Worm (Caenorhabditis elegans) whole organism, L2 larva: ENCODE data around the gene F41H10.4.

Source experiments
- F13H6.1 ChIP-seq: sonication (generic microtip); optimal IDR thresholded peaks from 2 replicates; lab custom pipeline; 2016; ENCODE audit warnings: missing genetic modification characterization, missing compliant biosample characterization
- R02D3.7 ChIP-seq: fragments of 150-350 bp; optimal IDR thresholded peaks from 2 replicates; lab custom pipeline; 2014; ENCODE audit warnings: missing biosample characterization, missing genetic modification characterization
- Y55F3AM.14 ChIP-seq: fragments of 200-800 bp; sonication (Bioruptor generic); optimal IDR thresholded peaks from 2 replicates; lab custom pipeline; 2018; ENCODE audit warnings: mild to moderate bottlenecking, missing genetic modification characterization, missing compliant biosample characterization
- aly-2 ChIP-seq: fragments of 150-350 bp; optimal IDR thresholded peaks from 2 replicates; lab custom pipeline; 2014; ENCODE audit warnings: missing biosample characterization, missing genetic modification characterization
- ama-1 ChIP-seq: fragments of 150-350 bp; optimal IDR thresholded peaks from 2 replicates; lab custom pipeline; 2018; ENCODE audit warnings: inconsistent platforms
- blmp-1 ChIP-seq: sonication (generic microtip); optimal IDR thresholded peaks from 2 replicates; lab custom pipeline; 2017; ENCODE audit warnings: missing genetic modification characterization, mild to moderate bottlenecking, missing compliant biosample characterization, antibody characterized with exemption, moderate library complexity; ENCODE audit not compliant: insufficient read depth
- ceh-16 ChIP-seq: fragments of 150-350 bp; optimal IDR thresholded peaks from 2 replicates; lab custom pipeline; 2014; ENCODE audit warnings: missing biosample characterization, missing genetic modification characterization
- ceh-82 ChIP-seq: fragments of 150-350 bp; optimal IDR thresholded peaks from 2 replicates; lab custom pipeline; 2014; ENCODE audit warnings: missing biosample characterization, missing genetic modification characterization
- crh-2 ChIP-seq: sonication (generic microtip); optimal IDR thresholded peaks from 2 replicates; lab custom pipeline; 2017; ENCODE audit warnings: missing biosample characterization, missing genetic modification characterization
- dmd-4 ChIP-seq: sonication (generic microtip); optimal IDR thresholded peaks from 2 replicates; lab custom pipeline; 2017; ENCODE audit warnings: missing biosample characterization, missing genetic modification characterization
- egl-27 ChIP-seq: sonication (generic microtip); optimal IDR thresholded peaks from 3 replicates; lab custom pipeline; 2017; ENCODE audit warnings: missing biosample characterization, missing genetic modification reagents, missing genetic modification characterization
- elt-1 ChIP-seq: fragments of 150-350 bp; optimal IDR thresholded peaks from 2 replicates; lab custom pipeline; 2014; ENCODE audit warnings: missing biosample characterization, missing genetic modification characterization
- fos-1 ChIP-seq: fragments of 150-350 bp; optimal IDR thresholded peaks from 2 replicates; lab custom pipeline; 2014; ENCODE audit warnings: missing biosample characterization, missing genetic modification characterization
- gmeb-1 ChIP-seq: fragments of 150-350 bp; optimal IDR thresholded peaks from 2 replicates; lab custom pipeline; 2014; ENCODE audit warnings: missing biosample characterization, missing genetic modification characterization
- lin-11 ChIP-seq: fragments of 150-350 bp; sonication (generic microtip); optimal IDR thresholded peaks from 2 replicates; lab custom pipeline; 2014; ENCODE audit warnings: missing biosample characterization, missing genetic modification characterization, inconsistent platforms, mixed read lengths
- lin-13 ChIP-seq: fragments of 150-350 bp; optimal IDR thresholded peaks from 2 replicates; lab custom pipeline; 2014; ENCODE audit warnings: missing biosample characterization, missing genetic modification reagents, missing genetic modification characterization
- lin-39 ChIP-seq: fragments of 150-350 bp; optimal IDR thresholded peaks from 2 replicates; lab custom pipeline; 2014; ENCODE audit warnings: missing biosample characterization, missing genetic modification reagents, missing genetic modification characterization
- lsy-2 ChIP-seq, 2 experiments: fragments of 150-350 bp in 1 of 2; sonication (generic microtip) in 1 of 2; optimal IDR thresholded peaks; 2 replicates each; lab custom pipeline; 2014 to 2017; ENCODE audit warnings: missing biosample characterization in 2 of 2, missing genetic modification characterization in 2 of 2
- mab-5 ChIP-seq: fragments of 150-350 bp; optimal IDR thresholded peaks from 2 replicates; lab custom pipeline; 2014; ENCODE audit warnings: missing biosample characterization, missing genetic modification characterization
- mbf-1 ChIP-seq: sonication (generic microtip); optimal IDR thresholded peaks from 2 replicates; lab custom pipeline; 2017; ENCODE audit warnings: missing biosample characterization, missing genetic modification characterization
- mdl-1 ChIP-seq, 2 experiments: fragments of 150-350 bp in 1 of 2; sonication (generic microtip) in 1 of 2; optimal IDR thresholded peaks; 2 replicates each; lab custom pipeline; 2017; ENCODE audit warnings: missing biosample characterization in 2 of 2, missing genetic modification characterization in 2 of 2
- nhr-10 ChIP-seq: sonication (generic microtip); optimal IDR thresholded peaks from 2 replicates; lab custom pipeline; 2017; ENCODE audit warnings: missing biosample characterization, missing genetic modification characterization
- nhr-12 ChIP-seq: fragments of 150-350 bp; optimal IDR thresholded peaks from 2 replicates; lab custom pipeline; 2014; ENCODE audit warnings: missing biosample characterization, missing genetic modification characterization
- nhr-129 ChIP-seq: fragments of 150-350 bp; optimal IDR thresholded peaks from 2 replicates; lab custom pipeline; 2014; ENCODE audit warnings: missing biosample characterization, missing genetic modification characterization
- nhr-21 ChIP-seq: fragments of 150-350 bp; optimal IDR thresholded peaks from 2 replicates; lab custom pipeline; 2014; ENCODE audit warnings: missing biosample characterization, missing genetic modification characterization
- nhr-23 ChIP-seq: fragments of 150-350 bp; optimal IDR thresholded peaks from 2 replicates; lab custom pipeline; 2014; ENCODE audit warnings: missing biosample characterization, missing genetic modification reagents, missing genetic modification characterization
- nhr-237 ChIP-seq: fragments of 150-350 bp; optimal IDR thresholded peaks from 2 replicates; lab custom pipeline; 2014; ENCODE audit warnings: missing biosample characterization, missing genetic modification characterization
- nhr-25 ChIP-seq: fragments of 150-350 bp; sonication (generic microtip); optimal IDR thresholded peaks from 3 replicates; lab custom pipeline; 2014; ENCODE audit warnings: missing biosample characterization, missing genetic modification characterization
- nhr-77 ChIP-seq: fragments of 150-350 bp; optimal IDR thresholded peaks from 2 replicates; lab custom pipeline; 2014; ENCODE audit warnings: missing biosample characterization, missing genetic modification characterization
- peb-1 ChIP-seq: fragments of 150-350 bp; optimal IDR thresholded peaks from 2 replicates; lab custom pipeline; 2014; ENCODE audit warnings: missing biosample characterization, missing genetic modification characterization
- skn-1 ChIP-seq: sonication (generic microtip); optimal IDR thresholded peaks from 2 replicates; lab custom pipeline; 2017; ENCODE audit warnings: missing biosample characterization, missing genetic modification characterization
- sma-3 ChIP-seq: sonication (generic microtip); optimal IDR thresholded peaks from 2 replicates; lab custom pipeline; 2016; ENCODE audit warnings: missing genetic modification reagents, missing genetic modification characterization, missing compliant biosample characterization
- sma-9 ChIP-seq, 2 experiments: fragments of 150-350 bp in 1 of 2; sonication (generic microtip) in 1 of 2; optimal IDR thresholded peaks; 2 replicates each; lab custom pipeline; 2014 to 2016; ENCODE audit warnings: missing genetic modification characterization in 2 of 2, mild to moderate bottlenecking in 1 of 2, missing biosample characterization in 1 of 2, missing compliant biosample characterization in 1 of 2, missing genetic modification reagents in 1 of 2, moderate library complexity in 1 of 2
- unc-39 ChIP-seq: fragments of 150-350 bp; optimal IDR thresholded peaks from 2 replicates; lab custom pipeline; 2014; ENCODE audit warnings: missing biosample characterization, missing genetic modification characterization
- unc-55 ChIP-seq: fragments of 150-350 bp; sonication (generic microtip); optimal IDR thresholded peaks from 3 replicates; lab custom pipeline; 2014; ENCODE audit warnings: missing biosample characterization, missing genetic modification reagents, missing genetic modification characterization
- unc-62 ChIP-seq: fragments of 150-350 bp; optimal IDR thresholded peaks from 2 replicates; lab custom pipeline; 2014; ENCODE audit warnings: missing biosample characterization, missing genetic modification reagents, missing genetic modification characterization
- zag-1 ChIP-seq: fragments of 150-350 bp; optimal IDR thresholded peaks from 2 replicates; lab custom pipeline; 2014; ENCODE audit warnings: missing biosample characterization, missing genetic modification characterization
- ztf-1 ChIP-seq: fragments of 200-800 bp; sonication (Bioruptor generic); conservative IDR thresholded peaks from 2 replicates; pipeline ENCODE4 v1.3.6; 2022; ENCODE audit warnings: missing genetic modification characterization, missing compliant biosample characterization
- ztf-11 ChIP-seq: sonication (generic microtip); optimal IDR thresholded peaks from 2 replicates; lab custom pipeline; 2017; ENCODE audit warnings: missing biosample characterization, missing genetic modification characterization
- ztf-4 ChIP-seq: fragments of 150-350 bp; optimal IDR thresholded peaks from 2 replicates; lab custom pipeline; 2014; ENCODE audit warnings: missing biosample characterization, missing genetic modification characterization

F41H10.4 gene

ce11 chrIV:5385020-5385419, 20.7 kb downstream of the F41H10.4 start, which contains the start of gene F41H10.12:
Gene F41H10.12 (plus strand): TSS chrIV:5385320.
- TF ChIP-seq lin-13 (GFP tag; lab: Kevin White, UChicago) (no peak), skn-1 (no peak), ama-1 (no peak)

ce11 chrIV:5388477-5389065, 24.2 kb downstream of the F41H10.4 start, which contains the start of gene elo-6:
Gene elo-6 (minus strand): TSS chrIV:5388559.
- peak; percentile 29 for TF ChIP-seq crh-2
- peak; percentile 54 for TF ChIP-seq nhr-129 (tag; lab: Kevin White, UChicago)
- peak; percentile 1 for TF ChIP-seq lin-13 (GFP tag; lab: Kevin White, UChicago)
- TF ChIP-seq ama-1 = peak; percentile 35
- TF ChIP-seq fos-1 (tag; lab: Kevin White, UChicago) = peak; percentile 57
- no peak for TF ChIP-seq elt-1 (tag; lab: Kevin White, UChicago)
- no peak for TF ChIP-seq ztf-1
- peak; percentile 7 for TF ChIP-seq sma-3 (GFP tag; lab: Kevin White, UChicago)
- TF ChIP-seq F13H6.1 = peak; percentile 31

ce11 chrIV:5389951-5390350, 25.6 kb downstream of the F41H10.4 start:
- TF ChIP-seq ceh-82 (tag; lab: Kevin White, UChicago) = no peak
- TF ChIP-seq nhr-25 = peak; percentile 13
- TF ChIP-seq, all 48 proteins: peak for 1

- no peak for TF ChIP-seq Y55F3AM.14 (GFP tag; lab: Kevin White, UChicago)
- no peak for TF ChIP-seq F13H6.1
- TF ChIP-seq ztf-11 (tag; lab: Kevin White, UChicago) = no peak
- TF ChIP-seq mab-5 (tag; lab: Kevin White, UChicago) = no peak
- TF ChIP-seq aly-2 (tag; lab: Kevin White, UChicago) = no peak
- no peak for TF ChIP-seq nhr-10 (tag; lab: Kevin White, UChicago)
- no peak for TF ChIP-seq nhr-237 (tag; lab: Kevin White, UChicago)
- no peak for TF ChIP-seq nhr-77 (tag; lab: Kevin White, UChicago)
- no peak for TF ChIP-seq nhr-21 (tag; lab: Kevin White, UChicago)
- no peak for TF ChIP-seq unc-55 (GFP tag; lab: Kevin White, UChicago)
- no peak for TF ChIP-seq crh-2
- no peak for TF ChIP-seq ztf-1
Measured at ce11 chrIV:5391507-5392057, 27.2 kb downstream of the F41H10.4 start, which contains the start of the genes htp-1 and ZK616.5. Gene htp-1 (minus strand): TSS chrIV:5391557. Gene ZK616.5 (plus strand): TSS chrIV:5391929.

ce11 chrIV:5393566-5393965, 29.2 kb downstream of the F41H10.4 start:
- no peak for TF ChIP-seq ztf-4
- peak; percentile 40 for TF ChIP-seq gmeb-1 (tag; lab: Kevin White, UChicago)
- TF ChIP-seq fos-1 (tag; lab: Kevin White, UChicago) = peak; percentile 19
- TF ChIP-seq sma-9 (GFP tag; optimal IDR thresholded peaks at IDR 0.05; lab: Kevin White, UChicago) = peak; percentile 16
- no peak for TF ChIP-seq sma-9 (tag; optimal IDR thresholded peaks at IDR 0.05; lab: Kevin White, UChicago)
- TF ChIP-seq, all 48 proteins: peak for 3

- TF ChIP-seq ama-1 (no peak), unc-39 (tag; lab: Kevin White, UChicago) (no peak), ztf-1 (no peak), R02D3.7 (peak; percentile 25), unc-55 (GFP tag; lab: Kevin White, UChicago) (peak; percentile 90), lin-39 (tag; lab: Kevin White, UChicago) (no peak), peb-1 (tag; lab: Kevin White, UChicago) (no peak), ztf-11 (tag; lab: Kevin White, UChicago) (no peak), blmp-1 (peak; percentile 49), aly-2 (tag; lab: Kevin White, UChicago) (no peak), lsy-2 (tag; optimal IDR thresholded peaks at IDR 0.05; lab: Kevin White, UChicago) (peak; percentile 87 to 92), nhr-129 (tag; lab: Kevin White, UChicago) (peak; percentile 60), F13H6.1 (peak; percentile 77), unc-62 (GFP tag; lab: Kevin White, UChicago) (no peak), fos-1 (tag; lab: Kevin White, UChicago) (peak; percentile 60), skn-1 (peak; percentile 16), gmeb-1 (tag; lab: Kevin White, UChicago) (peak; percentile 85), lin-11 (tag; lab: Kevin White, UChicago) (peak; percentile 55), nhr-23 (no peak), zag-1 (tag; lab: Kevin White, UChicago) (peak; percentile 27), ztf-4 (no peak), mdl-1 (tag; optimal IDR thresholded peaks at IDR 0.05; lab: Kevin White, UChicago) (no peak), ceh-16 (tag; lab: Kevin White, UChicago) (peak; percentile 66), dmd-4 (tag; lab: Kevin White, UChicago) (no peak), Y55F3AM.14 (GFP tag; lab: Kevin White, UChicago) (no peak), nhr-12 (no peak), nhr-10 (tag; lab: Kevin White, UChicago) (peak; percentile 74), egl-27 (tag; lab: Kevin White, UChicago) (peak; percentile 70), mbf-1 (tag; lab: Kevin White, UChicago) (no peak)
Measured at ce11 chrIV:5394687-5395086, 30.3 kb downstream of the F41H10.4 start, which contains the start of the genes perm-3 and swsn-6. Gene perm-3 (minus strand): TSS chrIV:5394804. Gene swsn-6 (plus strand): TSS chrIV:5395033.
